Fruit fly (Drosophila melanogaster): ENCODE results near the gene CG9919.

DNA sequence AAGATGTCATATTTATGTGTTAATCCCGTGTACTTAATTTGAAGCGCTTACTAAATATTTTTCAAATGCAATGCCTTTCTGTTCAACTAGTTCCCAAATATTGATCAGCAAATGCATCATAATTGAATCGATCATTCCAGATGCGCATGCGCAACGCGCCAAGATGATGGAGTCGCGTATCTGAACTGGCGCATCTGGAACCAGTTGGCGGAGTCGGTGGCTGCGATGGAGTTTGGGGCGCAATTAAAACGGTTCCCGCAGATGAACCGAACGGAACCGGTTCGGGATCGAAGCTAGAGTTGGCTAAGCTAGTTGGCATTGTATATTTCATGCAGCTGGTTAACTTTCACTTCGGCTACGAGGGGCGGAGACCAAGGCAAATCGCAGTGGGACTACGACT is 5.1 kb downstream of the CG9919 start, which contains the start of gene CalpC:
- no peak for TF ChIP-seq Gug (GFP tag; IDR thresholded peaks at IDR 0.05)
- TF ChIP-seq ss (GFP tag; optimal IDR thresholded peaks at IDR 0.05): peak; percentile 13 to 45
- no peak for TF ChIP-seq OdsH (GFP tag; optimal IDR thresholded peaks at IDR 0.05)
- TF ChIP-seq pdm3 (GFP tag; optimal IDR thresholded peaks at IDR 0.05): no peak
- TF ChIP-seq CG34406 (GFP tag; optimal IDR thresholded peaks at IDR 0.05): no peak
- no peak for TF ChIP-seq Sox15 (GFP tag; optimal IDR thresholded peaks at IDR 0.05)
- TF ChIP-seq CG6163 (GFP tag; IDR thresholded peaks at IDR 0.05): no peak
- no peak for TF ChIP-seq dac (GFP tag; optimal IDR thresholded peaks at IDR 0.05)
